Worm (Caenorhabditis elegans) whole organism, late embryonic: ENCODE measurements around the gene Y108F1.5.
"Not testable (repeated sequence)": the region's sequence is repeated elsewhere in the genome, so short reads cannot be mapped to it uniquely, and the experiment has no call there.

ENCODE experiments used
- ceh-19 ChIP-seq: fragments of 200-800 bp; sonication (Bioruptor generic); optimal IDR thresholded peaks from 2 replicates; lab custom pipeline; 2018; ENCODE audit warnings: mild to moderate bottlenecking, missing genetic modification characterization, missing compliant biosample characterization
- pax-1 ChIP-seq: fragments of 150-350 bp; optimal IDR thresholded peaks from 2 replicates; lab custom pipeline; 2014; ENCODE audit warnings: missing biosample characterization, missing genetic modification characterization
- unc-55 ChIP-seq: sonication (generic microtip); optimal IDR thresholded peaks from 2 replicates; lab custom pipeline; 2017; ENCODE audit warnings: missing biosample characterization, missing genetic modification reagents, missing genetic modification characterization

Gene Y108F1.5

ce11 chrX:229374-229773 lies 44.4 kb downstream of the Y108F1.5 start, which contains the start of gene AC8.3:
Gene AC8.3, minus strand, starts transcription at chrX:229474.
- TF ChIP-seq ceh-19 (GFP tag; lab: Kevin White, UChicago); pax-1; unc-55: not testable (repeated sequence)
